Worm (Caenorhabditis elegans): ENCODE data around the gene rgs-11.
"Not testable (repeated sequence)": the region's sequence is repeated elsewhere in the genome, so short reads cannot be mapped to it uniquely, and the experiment has no call there.

Gene rgs-11

ce11 chrX:14961471-14961870 lies 2.9 kb upstream of the rgs-11 start, which contains the start of gene idpp-3:
idpp-3 (minus strand) TSS chrX:14961571.
- no peak for TF ChIP-seq lag-1 (GFP tag; IDR thresholded peaks at IDR 0.05)
- no peak for TF ChIP-seq D2030.7 (GFP tag; IDR thresholded peaks at IDR 0.05)
- TF ChIP-seq F33H1.4 (GFP tag; IDR thresholded peaks at IDR 0.05), result no peak
- TF ChIP-seq F57A8.1 (GFP tag; optimal IDR thresholded peaks at IDR 0.05), result no peak
- no peak for TF ChIP-seq Y53F4B.3 (GFP tag; IDR thresholded peaks at IDR 0.05)
- no peak for TF ChIP-seq nhr-80 (tag; optimal IDR thresholded peaks at IDR 0.05)
- no peak for TF ChIP-seq akir-1 (GFP tag; optimal IDR thresholded peaks at IDR 0.05)
- no peak for TF ChIP-seq ets-4 (GFP tag; optimal IDR thresholded peaks at IDR 0.05)
- no peak for TF ChIP-seq F10E7.11 (tag; optimal IDR thresholded peaks at IDR 0.05)
- no peak for TF ChIP-seq tbp1 (GFP tag; optimal IDR thresholded peaks at IDR 0.05)
- no peak for TF ChIP-seq ceh-91 (GFP tag; IDR thresholded peaks at IDR 0.05)

- TF ChIP-seq let-607 (tag; optimal IDR thresholded peaks at IDR 0.05) (no peak), let-526 (GFP tag; IDR thresholded peaks at IDR 0.05) (no peak), aptf-2 (GFP tag; conservative IDR thresholded peaks at IDR 0.05) (peak; percentile 77; the same call in 1 of the 2 replicates), nhr-120 (GFP tag; IDR thresholded peaks at IDR 0.05) (no peak)
These were observed 1.9 kb upstream of the rgs-11 start, which contains the start of gene rgs-10 for ce11 chrX:14962456-14962855. rgs-10 (plus strand) TSS chrX:14962756.

- no peak for TF ChIP-seq tbx-9 (tag; optimal IDR thresholded peaks at IDR 0.05; ENCODE audit: borderline replicate concordance)
- TF ChIP-seq attf-5 (GFP tag; optimal IDR thresholded peaks at IDR 0.05), result no peak
These were observed 1.4 kb downstream of the rgs-11 start, which contains the start of gene F45B8.5 for ce11 chrX:14965761-14966160. F45B8.5 (plus strand) TSS chrX:14966061.

ce11 chrX:14966515-14966914 lies 2.2 kb downstream of the rgs-11 start, which contains the start of gene F20D1.22:
F20D1.22 (plus strand) TSS chrX:14966815.
- not testable (repeated sequence) for TF ChIP-seq die-1 (tag; optimal IDR thresholded peaks at IDR 0.05); sdz-38 (tag; optimal IDR thresholded peaks at IDR 0.05); unc-62 (GFP tag; optimal IDR thresholded peaks at IDR 0.05)

ce11 chrX:14969615-14970014 lies 5.3 kb downstream of the rgs-11 start:
- TF ChIP-seq nhr-80 (tag; optimal IDR thresholded peaks at IDR 0.05), result peak; percentile 73
- TF ChIP-seq let-607 (tag; optimal IDR thresholded peaks at IDR 0.05), result peak in 1 of 2 experiments; percentile 18
- TF ChIP-seq pbrm-1 (GFP tag; IDR thresholded peaks at IDR 0.05), result no peak
- 0 out of 2 replicates have a peak, but pooled peaks have one; percentile 39 for TF ChIP-seq Y53G8AR.9 (GFP tag; conservative IDR thresholded peaks at IDR 0.05)
- no peak for TF ChIP-seq snpc-3.4 (tag; optimal IDR thresholded peaks at IDR 0.05)
- TF ChIP-seq ztf-22 (GFP tag; optimal IDR thresholded peaks at IDR 0.05), result no peak

- TF ChIP-seq ZK185.1 (tag; optimal IDR thresholded peaks at IDR 0.05; ENCODE audit: poor library complexity, severe bottlenecking) (no peak), aptf-3 (GFP tag; IDR thresholded peaks at IDR 0.05) (no peak), ccch-3 (GFP tag; optimal IDR thresholded peaks at IDR 0.05) (no peak), let-607 (tag; optimal IDR thresholded peaks at IDR 0.05) (peak; percentile 90 to 92), sptf-2 (GFP tag; optimal IDR thresholded peaks at IDR 0.05) (no peak), ets-4 (GFP tag; optimal IDR thresholded peaks at IDR 0.05) (no peak), nhr-80 (tag; optimal IDR thresholded peaks at IDR 0.05) (peak; percentile 58), F52B5.7 (tag; optimal IDR thresholded peaks at IDR 0.05) (no peak), mcd-1 (GFP tag; IDR thresholded peaks at IDR 0.05) (0 out of 2 replicates have a peak, but pooled peaks have one; percentile 8), snpc-3.4 (tag; optimal IDR thresholded peaks at IDR 0.05) (no peak), attf-5 (GFP tag; optimal IDR thresholded peaks at IDR 0.05) (peak; percentile 35), akir-1 (GFP tag; optimal IDR thresholded peaks at IDR 0.05) (no peak), bed-1 (GFP tag; IDR thresholded peaks at IDR 0.05) (no peak), zfh-2 (GFP tag; conservative IDR thresholded peaks at IDR 0.05) (peak; percentile 36; the same call in 1 of the 2 replicates), attf-6 (GFP tag; IDR thresholded peaks at IDR 0.05) (no peak), rpc-1 (optimal IDR thresholded peaks at IDR 0.05) (no peak), rpc-1 (tag; optimal IDR thresholded peaks at IDR 0.05) (no peak), ekl-4 (GFP tag; IDR thresholded peaks at IDR 0.05) (no peak), K11D2.4 (GFP tag; IDR thresholded peaks at IDR 0.05) (no peak), unc-130 (GFP tag; optimal IDR thresholded peaks at IDR 0.05) (no peak)
These were observed 6.0 kb downstream of the rgs-11 start, which contains the start of the genes flwr-1 and tbc-1 for ce11 chrX:14970221-14970801. flwr-1 (minus strand) TSS chrX:14970271. tbc-1 (plus strand) TSS chrX:14970751.

All from whole organism, young adult.